Fruit fly (Drosophila melanogaster) whole organism, embryonic: Measurements from ENCODE around the gene Glut1.

Experiments
- Aef1 ChIP-seq: fragments of 200-800 bp; sonication (Bioruptor generic); IDR thresholded peaks from 3 replicates; pipeline ENCODE4 v1.3.6; 2022; ENCODE audit warnings: missing biosample characterization, missing genetic modification characterization
- Bgb ChIP-seq: fragments of 200-800 bp; sonication (Bioruptor generic); IDR thresholded peaks from 2 replicates; pipeline ENCODE4 v1.3.6; 2022; ENCODE audit warnings: missing biosample characterization, missing genetic modification characterization; ENCODE audit not compliant: partially characterized antibody
- CG11696 ChIP-seq: fragments of 200-800 bp; sonication (Bioruptor generic); IDR thresholded peaks from 2 replicates; pipeline ENCODE4 v1.3.6; 2022; ENCODE audit warnings: missing biosample characterization, missing genetic modification characterization
- CG12659 ChIP-seq: fragments of 200-800 bp; sonication (Bioruptor generic); optimal IDR thresholded peaks from 3 replicates; lab custom pipeline; 2017; ENCODE audit warnings: mild to moderate bottlenecking, missing biosample characterization, missing genetic modification reagents, missing genetic modification characterization
- CG14441 ChIP-seq: fragments of 200-800 bp; sonication (Bioruptor generic); IDR thresholded peaks from 2 replicates; pipeline ENCODE4 v1.3.6; 2022; ENCODE audit warnings: missing biosample characterization, missing genetic modification characterization
- CG14860 ChIP-seq: fragments of 200-800 bp; sonication (Bioruptor generic); IDR thresholded peaks from 3 replicates; pipeline ENCODE4 v1.3.6; 2022; ENCODE audit warnings: missing biosample characterization, missing genetic modification characterization; ENCODE audit not compliant: partially characterized antibody
- CG30403 ChIP-seq: fragments of 200-800 bp; sonication (Bioruptor generic); optimal IDR thresholded peaks from 3 replicates; lab custom pipeline; 2016; ENCODE audit warnings: missing biosample characterization, missing genetic modification characterization
- CG31224 ChIP-seq: fragments of 200-800 bp; sonication (Bioruptor generic); IDR thresholded peaks from 2 replicates; pipeline ENCODE4 v1.3.6; 2022; ENCODE audit warnings: missing biosample characterization, missing genetic modification characterization
- CG3163 ChIP-seq: fragments of 200-800 bp; sonication (Bioruptor generic); optimal IDR thresholded peaks from 3 replicates; lab custom pipeline; 2016; ENCODE audit warnings: missing biosample characterization, missing genetic modification characterization
- CG33213 ChIP-seq: fragments of 200-800 bp; sonication (Bioruptor generic); optimal IDR thresholded peaks from 3 replicates; lab custom pipeline; 2016; ENCODE audit warnings: missing biosample characterization, missing genetic modification characterization
- CG3726 ChIP-seq: fragments of 200-800 bp; sonication (Bioruptor generic); IDR thresholded peaks from 3 replicates; pipeline ENCODE4, ENCODE4 v1.3.6; 2022; ENCODE audit warnings: missing biosample characterization, missing genetic modification characterization
- CG3847 ChIP-seq: fragments of 200-800 bp; sonication (Bioruptor generic); IDR thresholded peaks from 2 replicates; pipeline ENCODE4 v1.3.6; 2022; ENCODE audit warnings: missing biosample characterization, missing genetic modification characterization
- CG4617 ChIP-seq: fragments of 200-800 bp; sonication (Bioruptor generic); optimal IDR thresholded peaks from 3 replicates; lab custom pipeline; 2016; ENCODE audit warnings: missing biosample characterization, missing genetic modification characterization, borderline replicate concordance
- CG5953 ChIP-seq: fragments of 200-800 bp; sonication (Bioruptor generic); IDR thresholded peaks from 2 replicates; pipeline ENCODE4 v1.3.6; 2022; ENCODE audit warnings: missing biosample characterization, missing genetic modification characterization
- CG6272 ChIP-seq: fragments of 200-800 bp; sonication (Bioruptor generic); IDR thresholded peaks from 2 replicates; pipeline ENCODE4 v1.3.6; 2022; ENCODE audit warnings: missing biosample characterization, missing genetic modification characterization
- CG6791 ChIP-seq: fragments of 200-800 bp; sonication (Bioruptor generic); IDR thresholded peaks from 3 replicates; pipeline ENCODE4 v1.3.6; 2022; ENCODE audit warnings: missing biosample characterization, missing genetic modification characterization; ENCODE audit not compliant: partially characterized antibody
- CG7987 ChIP-seq: fragments of 200-800 bp; sonication (Bioruptor generic); optimal IDR thresholded peaks from 2 replicates; lab custom pipeline; 2018; ENCODE audit warnings: missing biosample characterization, mild to moderate bottlenecking, missing genetic modification characterization, moderate library complexity
- CG8290 ChIP-seq, 3 experiments: fragments of 200-800 bp; sonication (Bioruptor generic); optimal IDR thresholded peaks; 2 replicates each; lab custom pipeline; 2016 to 2019; ENCODE audit warnings: missing biosample characterization in 3 of 3, missing genetic modification characterization in 3 of 3, mild to moderate bottlenecking in 2 of 3, moderate library complexity in 1 of 3
- CG9797 ChIP-seq: fragments of 200-800 bp; sonication (Bioruptor generic); optimal IDR thresholded peaks from 3 replicates; lab custom pipeline; 2018; ENCODE audit warnings: missing biosample characterization, mild to moderate bottlenecking, missing genetic modification characterization
- CTCF ChIP-seq: fragments of 200-800 bp; sonication (Bioruptor generic); optimal IDR thresholded peaks from 2 replicates; lab custom pipeline; 2017; ENCODE audit warnings: missing biosample characterization, mild to moderate bottlenecking, missing genetic modification characterization, moderate library complexity
- Dek ChIP-seq: fragments of 200-800 bp; sonication (Bioruptor generic); optimal IDR thresholded peaks from 3 replicates; lab custom pipeline; 2019; ENCODE audit warnings: missing biosample characterization, mild to moderate bottlenecking, missing genetic modification characterization, moderate library complexity
- Dref ChIP-seq: fragments of 200-800 bp; sonication (Bioruptor generic); IDR thresholded peaks from 2 replicates; pipeline ENCODE4 v1.3.6; 2022; ENCODE audit warnings: missing biosample characterization, missing genetic modification characterization
- Fer3 ChIP-seq: fragments of 200-800 bp; sonication (Bioruptor generic); optimal IDR thresholded peaks from 2 replicates; lab custom pipeline; 2018; ENCODE audit warnings: missing biosample characterization, mild to moderate bottlenecking, missing genetic modification characterization, moderate library complexity
- Gsc ChIP-seq: fragments of 200-800 bp; sonication (Bioruptor generic); IDR thresholded peaks from 2 replicates; pipeline ENCODE4 v1.3.6; 2022; ENCODE audit warnings: missing biosample characterization, missing genetic modification characterization
- HLH4C ChIP-seq: fragments of 200-800 bp; sonication (Bioruptor generic); IDR thresholded peaks from 3 replicates; pipeline ENCODE4 v1.3.6; 2022; ENCODE audit warnings: missing biosample characterization, missing genetic modification characterization; ENCODE audit not compliant: partially characterized antibody
- Hr3 ChIP-seq: fragments of 200-800 bp; sonication (Bioruptor generic); optimal IDR thresholded peaks from 3 replicates; lab custom pipeline; 2016; ENCODE audit warnings: missing biosample characterization, missing genetic modification characterization
- Hr78 ChIP-seq, 2 experiments: fragments of 200-800 bp in 1 of 2; fragments of >200 bp in 1 of 2; sonication (Bioruptor generic) in 1 of 2; optimal IDR thresholded peaks; 2 replicates each; lab custom pipeline; 2017 to 2019; ENCODE audit warnings: missing biosample characterization in 2 of 2, missing genetic modification characterization in 2 of 2, mild to moderate bottlenecking in 1 of 2, moderate library complexity in 1 of 2
- Jarid2 ChIP-seq: fragments of 200-800 bp; sonication (Bioruptor generic); optimal IDR thresholded peaks from 3 replicates; lab custom pipeline; 2017; ENCODE audit warnings: mild to moderate bottlenecking, missing biosample characterization, missing genetic modification reagents, missing genetic modification characterization
- Pdp1 ChIP-seq, 2 experiments: fragments of 200-800 bp; sonication (Bioruptor generic); optimal IDR thresholded peaks; 3 replicates each; lab custom pipeline; 2016; ENCODE audit warnings: missing biosample characterization in 2 of 2, missing genetic modification characterization in 2 of 2, mild to moderate bottlenecking in 1 of 2, moderate library complexity in 1 of 2
- Sox100B ChIP-seq: fragments of 200-800 bp; sonication (Bioruptor generic); optimal IDR thresholded peaks from 3 replicates; lab custom pipeline; 2018; ENCODE audit warnings: missing biosample characterization, mild to moderate bottlenecking, missing genetic modification characterization
- ato ChIP-seq: fragments of 200-800 bp; sonication (Bioruptor generic); IDR thresholded peaks from 2 replicates; pipeline ENCODE4 v1.3.6; 2022; ENCODE audit warnings: missing biosample characterization, missing genetic modification characterization; ENCODE audit not compliant: partially characterized antibody
- az2 ChIP-seq: fragments of 200-800 bp; sonication (Bioruptor generic); optimal IDR thresholded peaks from 3 replicates; lab custom pipeline; 2016; ENCODE audit warnings: missing biosample characterization, missing genetic modification characterization
- chn ChIP-seq: fragments of 200-800 bp; sonication (Bioruptor generic); optimal IDR thresholded peaks from 2 replicates; lab custom pipeline; 2016; ENCODE audit warnings: missing biosample characterization, missing genetic modification characterization
- ci ChIP-seq: fragments of 200-800 bp; sonication (Bioruptor generic); IDR thresholded peaks from 3 replicates; pipeline ENCODE4 v1.3.6; 2022; ENCODE audit warnings: missing biosample characterization, missing genetic modification characterization
- ftz-f1 ChIP-seq: fragments of 200-800 bp; sonication (Bioruptor generic); optimal IDR thresholded peaks from 2 replicates; lab custom pipeline; 2016; ENCODE audit warnings: missing biosample characterization, missing genetic modification characterization
- grn ChIP-seq: fragments of 200-800 bp; sonication (Bioruptor generic); optimal IDR thresholded peaks from 3 replicates; lab custom pipeline; 2017; ENCODE audit warnings: missing biosample characterization, missing genetic modification characterization
- h ChIP-seq: fragments of >200 bp; optimal IDR thresholded peaks from 2 replicates; lab custom pipeline; 2017
- jumu ChIP-seq: fragments of 200-800 bp; sonication (Bioruptor generic); optimal IDR thresholded peaks from 3 replicates; lab custom pipeline; 2016; ENCODE audit warnings: missing biosample characterization, missing genetic modification characterization
- knrl ChIP-seq: fragments of 200-800 bp; sonication (Bioruptor generic); IDR thresholded peaks from 3 replicates; pipeline ENCODE4 v1.3.6; 2022; ENCODE audit warnings: missing biosample characterization, missing genetic modification characterization; ENCODE audit not compliant: partially characterized antibody
- lmd ChIP-seq: fragments of 200-800 bp; sonication (Bioruptor generic); IDR thresholded peaks from 2 replicates; pipeline ENCODE4 v1.3.6; 2022; ENCODE audit warnings: missing biosample characterization, missing genetic modification characterization
- mld ChIP-seq: fragments of 200-800 bp; sonication (Bioruptor generic); IDR thresholded peaks from 3 replicates; pipeline ENCODE4 v1.3.6; 2022; ENCODE audit warnings: missing biosample characterization, missing genetic modification characterization; ENCODE audit not compliant: partially characterized antibody
- nerfin-1 ChIP-seq: fragments of 200-800 bp; sonication (Bioruptor generic); optimal IDR thresholded peaks from 3 replicates; lab custom pipeline; 2019; ENCODE audit warnings: missing biosample characterization, mild to moderate bottlenecking, missing genetic modification characterization, moderate library complexity
- nmo ChIP-seq: fragments of 200-800 bp; sonication (Bioruptor generic); optimal IDR thresholded peaks from 2 replicates; lab custom pipeline; 2018; ENCODE audit warnings: missing biosample characterization, mild to moderate bottlenecking, missing genetic modification characterization, moderate library complexity
- p53 ChIP-seq: fragments of 200-800 bp; sonication (Bioruptor generic); optimal IDR thresholded peaks from 2 replicates; lab custom pipeline; 2016; ENCODE audit warnings: missing biosample characterization, missing genetic modification characterization
- pros ChIP-seq: fragments of 200-800 bp; sonication (Bioruptor generic); optimal IDR thresholded peaks from 3 replicates; lab custom pipeline; 2019; ENCODE audit warnings: missing biosample characterization, mild to moderate bottlenecking, missing genetic modification characterization, moderate library complexity
- sisA ChIP-seq: fragments of 200-800 bp; sonication (Bioruptor generic); IDR thresholded peaks from 2 replicates; pipeline ENCODE4 v1.3.6; 2022; ENCODE audit warnings: missing biosample characterization, missing genetic modification characterization
- stwl ChIP-seq: fragments of 200-800 bp; sonication (Bioruptor generic); optimal IDR thresholded peaks from 3 replicates; lab custom pipeline; 2018; ENCODE audit warnings: missing biosample characterization, mild to moderate bottlenecking, missing genetic modification characterization, moderate library complexity
- ttk ChIP-seq: fragments of 200-800 bp; sonication (Bioruptor generic); IDR thresholded peaks from 2 replicates; pipeline ENCODE4 v2.1.2; 2022; ENCODE audit warnings: missing biosample characterization, missing genetic modification characterization
- unc-4 ChIP-seq: fragments of 200-800 bp; sonication (Bioruptor generic); IDR thresholded peaks from 2 replicates; pipeline ENCODE4 v1.3.6; 2022; ENCODE audit warnings: missing biosample characterization, missing genetic modification characterization; ENCODE audit not compliant: partially characterized antibody
- wdn ChIP-seq: fragments of 200-800 bp; sonication (Bioruptor generic); IDR thresholded peaks from 2 replicates; pipeline ENCODE4 v1.3.6; 2022; ENCODE audit warnings: missing biosample characterization, missing genetic modification characterization

Gene Glut1

DNA sequence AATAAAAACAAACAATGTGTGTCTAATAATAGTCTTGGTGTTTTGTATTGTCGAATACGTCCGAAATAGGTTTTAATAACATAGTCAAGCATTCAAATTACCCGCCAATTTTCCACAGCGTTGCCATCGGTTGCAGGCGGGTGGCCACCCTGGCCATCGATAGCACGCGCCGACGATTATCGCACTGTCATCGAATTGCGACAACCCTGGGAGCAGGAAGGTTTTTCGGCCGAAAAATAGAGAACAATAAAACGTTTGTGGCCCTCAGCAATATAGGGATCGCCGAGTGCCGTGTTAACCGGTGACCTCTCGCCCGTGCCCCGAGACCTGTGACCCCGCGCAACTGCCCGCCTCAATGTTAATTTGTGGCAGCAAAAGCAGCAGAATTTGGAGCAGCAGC, 42.2 kb upstream of the Glut1 start, which contains the start of gene Usp10 (continued):
- TF ChIP-seq CG30403 (GFP tag; lab: Kevin White, UChicago) (no peak), ftz-f1 (GFP tag; lab: Kevin White, UChicago) (peak; percentile 69), CG3847 (GFP tag; lab: Robert Waterston, UW) (peak; percentile 71; the same call in 1 of the 2 replicates), Dref (GFP tag; lab: Robert Waterston, UW) (peak; percentile 96), sisA (GFP tag; lab: Robert Waterston, UW) (no peak), HLH4C (GFP tag; lab: Robert Waterston, UW) (peak; percentile 62), ci (GFP tag; lab: Robert Waterston, UW) (peak; percentile 54; the same call in 1 of the 3 replicates), ato (GFP tag; lab: Robert Waterston, UW) (peak; percentile 82), chn (GFP tag; lab: Kevin White, UChicago) (no peak), CG6791 (peak; percentile 87), CG14860 (GFP tag; lab: Robert Waterston, UW) (peak; percentile 47; the same call in 1 of the 3 replicates), Fer3 (tag; lab: Kevin White, UChicago) (no peak), knrl (GFP tag; lab: Robert Waterston, UW) (peak; percentile 73), CG7987 (GFP tag; lab: Kevin White, UChicago) (peak; percentile 33), az2 (GFP tag; lab: Kevin White, UChicago) (no peak), jumu (no peak), Jarid2 (GFP tag; lab: Kevin White, UChicago) (no peak), unc-4 (peak; percentile 74), Pdp1 (GFP tag; optimal IDR thresholded peaks at IDR 0.05; lab: Kevin White, UChicago) (peak in 1 of 2 experiments; percentile 38), CG12659 (GFP tag; lab: Kevin White, UChicago) (peak; percentile 58), Hr78 (GFP tag; optimal IDR thresholded peaks at IDR 0.05; lab: Kevin White, UChicago) (peak in 1 of 2 experiments; percentile 40), Sox100B (no peak), CG11696 (GFP tag; lab: Robert Waterston, UW) (0 out of 2 replicates have a peak, but pooled peaks have one; percentile 8), CTCF (GFP tag; lab: Kevin White, UChicago) (peak; percentile 30), CG9797 (GFP tag; lab: Kevin White, UChicago) (peak; percentile 11), wdn (GFP tag; lab: Robert Waterston, UW) (0 out of 2 replicates have a peak, but pooled peaks have one; percentile 10), mld (GFP tag; lab: Robert Waterston, UW) (peak; percentile 58; the same call in 1 of the 3 replicates), stwl (tag; lab: Kevin White, UChicago) (peak; percentile 46), pros (no peak), CG8290 (GFP tag; optimal IDR thresholded peaks at IDR 0.05; lab: Kevin White, UChicago) (no peak), CG8290 (tag; optimal IDR thresholded peaks at IDR 0.05; lab: Kevin White, UChicago) (peak in 1 of 2 experiments; percentile 47), CG14441 (GFP tag; lab: Robert Waterston, UW) (no peak), Aef1 (GFP tag; lab: Robert Waterston, UW) (no peak), CG4617 (GFP tag; lab: Kevin White, UChicago) (peak; percentile 88), Bgb (peak; percentile 82), CG6272 (0 out of 2 replicates have a peak, but pooled peaks have one; percentile 21)
- TF ChIP-seq, all 482 proteins: peak for 86

- TF ChIP-seq nerfin-1 (tag; lab: Kevin White, UChicago) (no peak), p53 (no peak), ttk (GFP tag; lab: Robert Waterston, UW) (no peak), CG5953 (GFP tag; lab: Robert Waterston, UW) (no peak), CG3163 (GFP tag; lab: Kevin White, UChicago) (peak; percentile 24), grn (GFP tag; lab: Kevin White, UChicago) (no peak), Gsc (GFP tag; lab: Robert Waterston, UW) (no peak), h (no peak), CG31224 (GFP tag; lab: Robert Waterston, UW) (no peak), CG33213 (GFP tag; lab: Kevin White, UChicago) (peak; percentile 39), Dek (tag; lab: Kevin White, UChicago) (no peak), lmd (peak; percentile 50; the same call in 1 of the 2 replicates), Hr3 (peak; percentile 40), CG3726 (GFP tag; lab: Robert Waterston, UW) (no peak), nmo (peak; percentile 62)
Observed at dm6 chr3L:872389-872972, 41.4 kb upstream of the Glut1 start.
